Fruit fly (Drosophila melanogaster) whole organism, embryonic: ENCODE measurements around the gene TwdlX.

Source experiments
- CG10959 ChIP-seq: fragments of 200-800 bp; sonication (Bioruptor generic); IDR thresholded peaks from 2 replicates; pipeline ENCODE4 v1.3.6; 2022; ENCODE audit warnings: missing biosample characterization, missing genetic modification characterization
- CG3995 ChIP-seq: fragments of 200-800 bp; sonication (Bioruptor generic); optimal IDR thresholded peaks from 3 replicates; lab custom pipeline; 2016; ENCODE audit warnings: missing biosample characterization, missing genetic modification characterization
- CG4328 ChIP-seq: fragments of 200-800 bp; sonication (Bioruptor generic); optimal IDR thresholded peaks from 3 replicates; lab custom pipeline; 2017; ENCODE audit warnings: missing biosample characterization, missing genetic modification reagents, missing genetic modification characterization
- CG7786 ChIP-seq: fragments of 200-800 bp; sonication (Bioruptor generic); optimal IDR thresholded peaks from 2 replicates; lab custom pipeline; 2016; ENCODE audit warnings: missing biosample characterization, missing genetic modification characterization
- NFAT ChIP-seq: fragments of 200-800 bp; sonication (Bioruptor generic); IDR thresholded peaks from 2 replicates; pipeline ENCODE4 v1.3.6; 2022; ENCODE audit warnings: missing biosample characterization, missing genetic modification characterization
- nmo ChIP-seq: fragments of 200-800 bp; sonication (Bioruptor generic); optimal IDR thresholded peaks from 2 replicates; lab custom pipeline; 2018; ENCODE audit warnings: missing biosample characterization, mild to moderate bottlenecking, missing genetic modification characterization, moderate library complexity

- no peak for TF ChIP-seq NFAT (GFP tag; lab: Robert Waterston, UW)
- no peak for TF ChIP-seq CG3995 (GFP tag; lab: Kevin White, UChicago)
- peak; percentile 82 for TF ChIP-seq nmo (GFP tag; lab: Kevin White, UChicago)
- TF ChIP-seq CG4328 (GFP tag; lab: Kevin White, UChicago) = peak; percentile 69
- TF ChIP-seq CG10959 = no peak
- no peak for TF ChIP-seq CG7786 (GFP tag; lab: Kevin White, UChicago)
Observed at dm6 chrX:16750712-16751578, 20.1 kb downstream of the TwdlX start.
